Fruit fly (Drosophila melanogaster) whole organism, embryonic: ENCODE measurements around the gene msps.

Experiments
- Adf1 ChIP-seq: fragments of 200-800 bp; sonication (Bioruptor generic); IDR thresholded peaks from 2 replicates; pipeline ENCODE4 v1.3.6; 2022; ENCODE audit warnings: missing biosample characterization, missing genetic modification characterization
- Antp ChIP-seq: fragments of 200-800 bp; sonication (Bioruptor generic); optimal IDR thresholded peaks from 3 replicates; lab custom pipeline; 2016; ENCODE audit warnings: missing biosample characterization, missing genetic modification characterization
- Atf3 ChIP-seq: fragments of 200-800 bp; sonication (Bioruptor generic); optimal IDR thresholded peaks from 3 replicates; lab custom pipeline; 2016; ENCODE audit warnings: missing biosample characterization, missing genetic modification characterization
- CG10321 ChIP-seq: fragments of 200-800 bp; sonication (Bioruptor generic); IDR thresholded peaks from 2 replicates; pipeline ENCODE4 v1.3.6; 2022; ENCODE audit warnings: missing biosample characterization, missing genetic modification characterization
- CG11085 ChIP-seq: fragments of 200-800 bp; sonication (Bioruptor generic); IDR thresholded peaks from 2 replicates; pipeline ENCODE4 v1.3.6; 2022; ENCODE audit warnings: missing biosample characterization, missing genetic modification characterization
- CG1233 ChIP-seq: fragments of 200-800 bp; sonication (Bioruptor generic); optimal IDR thresholded peaks from 4 replicates; lab custom pipeline; 2018; ENCODE audit warnings: missing biosample characterization, mild to moderate bottlenecking, missing genetic modification characterization
- CG12769 ChIP-seq: fragments of 200-800 bp; sonication (Bioruptor generic); optimal IDR thresholded peaks from 2 replicates; lab custom pipeline; 2019; ENCODE audit warnings: missing biosample characterization, mild to moderate bottlenecking, missing genetic modification characterization, moderate library complexity
- CG13424 ChIP-seq: fragments of 200-800 bp; sonication (Bioruptor generic); optimal IDR thresholded peaks from 2 replicates; lab custom pipeline; 2019; ENCODE audit warnings: missing biosample characterization, mild to moderate bottlenecking, missing genetic modification characterization, moderate library complexity
- CG13894 ChIP-seq: fragments of 200-800 bp; sonication (Bioruptor generic); optimal IDR thresholded peaks from 3 replicates; lab custom pipeline; 2018; ENCODE audit warnings: missing biosample characterization, mild to moderate bottlenecking, missing genetic modification characterization, moderate library complexity
- CG14667 ChIP-seq: fragments of 200-800 bp; sonication (Bioruptor generic); IDR thresholded peaks from 2 replicates; pipeline ENCODE4 v1.3.6; 2022; ENCODE audit warnings: missing biosample characterization, missing genetic modification characterization
- CG1647 ChIP-seq: fragments of 200-800 bp; sonication (Bioruptor generic); optimal IDR thresholded peaks from 3 replicates; lab custom pipeline; 2016; ENCODE audit warnings: missing biosample characterization, missing genetic modification characterization
- CG18011 ChIP-seq: fragments of 200-800 bp; sonication (Bioruptor generic); optimal IDR thresholded peaks from 2 replicates; lab custom pipeline; 2017; ENCODE audit warnings: missing biosample characterization, missing genetic modification characterization, mild to moderate bottlenecking, moderate library complexity, missing genotype
- CG1832 ChIP-seq: fragments of 200-800 bp; sonication (Bioruptor generic); optimal IDR thresholded peaks from 2 replicates; lab custom pipeline; 2017; ENCODE audit warnings: missing biosample characterization, mild to moderate bottlenecking, missing genetic modification characterization, inconsistent platforms
- CG2120 ChIP-seq: fragments of 200-800 bp; sonication (Bioruptor generic); optimal IDR thresholded peaks from 3 replicates; lab custom pipeline; 2016; ENCODE audit warnings: missing biosample characterization, missing genetic modification characterization
- CG2889 ChIP-seq: fragments of 200-800 bp; sonication (Bioruptor generic); IDR thresholded peaks from 3 replicates; pipeline ENCODE4 v1.3.6; 2022; ENCODE audit warnings: missing biosample characterization, missing genetic modification characterization
- CG34376 ChIP-seq: fragments of 200-800 bp; sonication (Bioruptor generic); optimal IDR thresholded peaks from 2 replicates; lab custom pipeline; 2018; ENCODE audit warnings: missing biosample characterization, mild to moderate bottlenecking, missing genetic modification characterization
- CG4328 ChIP-seq: fragments of 200-800 bp; sonication (Bioruptor generic); optimal IDR thresholded peaks from 3 replicates; lab custom pipeline; 2017; ENCODE audit warnings: missing biosample characterization, missing genetic modification reagents, missing genetic modification characterization
- CG5180 ChIP-seq: fragments of 200-800 bp; sonication (Bioruptor generic); optimal IDR thresholded peaks from 3 replicates; lab custom pipeline; 2017; ENCODE audit warnings: missing biosample characterization, missing genetic modification characterization, mild to moderate bottlenecking, moderate library complexity, missing genetic modification reagents
- CG6254 ChIP-seq: fragments of 200-800 bp; sonication (Bioruptor generic); optimal IDR thresholded peaks from 3 replicates; lab custom pipeline; 2017; ENCODE audit warnings: mild to moderate bottlenecking, missing biosample characterization, missing genetic modification reagents, missing genetic modification characterization
- CG8281 ChIP-seq: fragments of 200-800 bp; sonication (Bioruptor generic); optimal IDR thresholded peaks from 2 replicates; lab custom pipeline; 2018; ENCODE audit warnings: missing biosample characterization, mild to moderate bottlenecking, missing genetic modification characterization, moderate library complexity
- CG9437 ChIP-seq: fragments of 200-800 bp; sonication (Bioruptor generic); optimal IDR thresholded peaks from 2 replicates; lab custom pipeline; 2018; ENCODE audit warnings: missing biosample characterization, mild to moderate bottlenecking, missing genetic modification characterization
- Camta ChIP-seq: fragments of 200-800 bp; sonication (Bioruptor generic); optimal IDR thresholded peaks from 2 replicates; lab custom pipeline; 2016; ENCODE audit warnings: missing biosample characterization, missing genetic modification characterization
- CkIIα-i1 ChIP-seq: fragments of 200-800 bp; sonication (Bioruptor generic); IDR thresholded peaks from 2 replicates; pipeline ENCODE4 v1.3.6; 2022; ENCODE audit warnings: missing biosample characterization, missing genetic modification characterization
- Dll ChIP-seq: fragments of 200-800 bp; sonication (Bioruptor generic); IDR thresholded peaks from 4 replicates; pipeline ENCODE4 v1.3.6; 2022; ENCODE audit warnings: missing biosample characterization, missing genetic modification characterization; ENCODE audit not compliant: partially characterized antibody
- Doc3 ChIP-seq: fragments of 200-800 bp; sonication (Bioruptor generic); IDR thresholded peaks from 3 replicates; pipeline ENCODE4 v1.3.6; 2022; ENCODE audit warnings: missing biosample characterization, missing genetic modification characterization; ENCODE audit not compliant: partially characterized antibody
- Max ChIP-seq: fragments of 200-800 bp; sonication (Bioruptor generic); optimal IDR thresholded peaks from 2 replicates; lab custom pipeline; 2016; ENCODE audit warnings: missing biosample characterization, mild to moderate bottlenecking, missing genetic modification characterization
- Nf-YB ChIP-seq: fragments of 200-800 bp; sonication (Bioruptor generic); optimal IDR thresholded peaks from 3 replicates; lab custom pipeline; 2019; ENCODE audit warnings: missing biosample characterization, mild to moderate bottlenecking, missing genetic modification characterization, moderate library complexity
- Nf-YC ChIP-seq: fragments of 200-800 bp; optimal IDR thresholded peaks from 3 replicates; lab custom pipeline; 2019; ENCODE audit warnings: missing biosample characterization, mild to moderate bottlenecking, missing genetic modification characterization, moderate library complexity
- Sox102F ChIP-seq: fragments of 200-800 bp; sonication (Bioruptor generic); optimal IDR thresholded peaks from 2 replicates; lab custom pipeline; 2018; ENCODE audit warnings: missing biosample characterization, mild to moderate bottlenecking, missing genetic modification characterization, moderate library complexity
- Tbp ChIP-seq: fragments of >200 bp; optimal IDR thresholded peaks from 2 replicates; lab custom pipeline; 2018; ENCODE audit warnings: missing biosample characterization, missing genetic modification characterization
- Usf ChIP-seq: fragments of 200-800 bp; sonication (Bioruptor generic); optimal IDR thresholded peaks from 2 replicates; lab custom pipeline; 2017; ENCODE audit warnings: missing genotype, missing biosample characterization, missing genetic modification characterization
- YL-1 ChIP-seq: fragments of 200-800 bp; sonication (Bioruptor generic); optimal IDR thresholded peaks from 3 replicates; lab custom pipeline; 2017; ENCODE audit warnings: missing biosample characterization, mild to moderate bottlenecking, missing genetic modification characterization
- ap ChIP-seq: fragments of 200-800 bp; sonication (Bioruptor generic); IDR thresholded peaks from 2 replicates; pipeline ENCODE4 v1.3.6; 2022; ENCODE audit warnings: missing biosample characterization, missing genetic modification characterization
- ato ChIP-seq: fragments of 200-800 bp; sonication (Bioruptor generic); IDR thresholded peaks from 2 replicates; pipeline ENCODE4 v1.3.6; 2022; ENCODE audit warnings: missing biosample characterization, missing genetic modification characterization; ENCODE audit not compliant: partially characterized antibody
- br ChIP-seq: fragments of >200 bp; optimal IDR thresholded peaks from 2 replicates; lab custom pipeline; 2017
- esg ChIP-seq: fragments of 200-800 bp; sonication (Bioruptor generic); conservative IDR thresholded peaks from 2 replicates; pipeline ENCODE4 v1.3.6; 2022; ENCODE audit warnings: missing biosample characterization, missing genetic modification characterization
- gsb ChIP-seq: fragments of 200-800 bp; sonication (Bioruptor generic); IDR thresholded peaks from 2 replicates; pipeline ENCODE4 v1.3.6; 2022; ENCODE audit warnings: missing biosample characterization, missing genetic modification characterization
- hb ChIP-seq: fragments of 200-800 bp; sonication (Bioruptor generic); IDR thresholded peaks from 3 replicates; pipeline ENCODE4 v1.3.6; 2022; ENCODE audit warnings: missing biosample characterization, missing genetic modification characterization; ENCODE audit not compliant: partially characterized antibody
- hkb ChIP-seq, 2 experiments: fragments of 200-800 bp in 1 of 2; fragments of >200 bp in 1 of 2; sonication (Bioruptor generic) in 1 of 2; IDR thresholded peaks in 1 of 2; optimal IDR thresholded peaks in 1 of 2; 2 replicates each; pipeline versions ENCODE4 v1.3.6 to Lab custom; 2017 to 2022; ENCODE audit warnings: missing biosample characterization in 1 of 2, missing genetic modification characterization in 1 of 2
- lola ChIP-seq, 3 experiments: fragments of >200 bp in 2 of 3; fragments of 200-800 bp in 1 of 3; sonication (Bioruptor generic) in 1 of 3; optimal IDR thresholded peaks; 2 replicates each; lab custom pipeline; 2017 to 2019; ENCODE audit warnings: missing biosample characterization in 3 of 3, missing genetic modification characterization in 3 of 3, mild to moderate bottlenecking in 1 of 3, moderate library complexity in 1 of 3
- lov ChIP-seq, 2 experiments: fragments of 200-800 bp in 1 of 2; fragments of >200 bp in 1 of 2; sonication (Bioruptor generic) in 1 of 2; IDR thresholded peaks in 1 of 2; optimal IDR thresholded peaks in 1 of 2; 2 replicates in 1 of 2; 3 replicates in 1 of 2; pipeline versions ENCODE4 v1.3.6 to Lab custom; 2017 to 2022; ENCODE audit warnings: missing biosample characterization in 1 of 2, missing genetic modification characterization in 1 of 2
- mam ChIP-seq: fragments of 200-800 bp; sonication (Bioruptor generic); optimal IDR thresholded peaks from 3 replicates; lab custom pipeline; 2016; ENCODE audit warnings: missing biosample characterization, missing genetic modification characterization
- odd ChIP-seq: fragments of 200-800 bp; sonication (Bioruptor generic); optimal IDR thresholded peaks from 2 replicates; lab custom pipeline; 2017; ENCODE audit warnings: missing biosample characterization, mild to moderate bottlenecking, missing genetic modification characterization
- org-1 ChIP-seq: fragments of 200-800 bp; sonication (Bioruptor generic); optimal IDR thresholded peaks from 2 replicates; lab custom pipeline; 2017; ENCODE audit warnings: missing biosample characterization, missing genetic modification characterization
- peb ChIP-seq: fragments of 200-800 bp; sonication (Bioruptor generic); IDR thresholded peaks from 2 replicates; pipeline ENCODE4 v1.3.6; 2022; ENCODE audit warnings: missing biosample characterization, missing genetic modification characterization
- slp2 ChIP-seq: fragments of 200-800 bp; sonication (Bioruptor generic); optimal IDR thresholded peaks from 2 replicates; lab custom pipeline; 2016; ENCODE audit warnings: missing biosample characterization, missing genetic modification characterization
- stwl ChIP-seq: fragments of 200-800 bp; sonication (Bioruptor generic); optimal IDR thresholded peaks from 3 replicates; lab custom pipeline; 2018; ENCODE audit warnings: missing biosample characterization, mild to moderate bottlenecking, missing genetic modification characterization, moderate library complexity
- wor ChIP-seq: fragments of 200-800 bp; sonication (Bioruptor generic); IDR thresholded peaks from 2 replicates; pipeline ENCODE4 v1.3.6; 2022; ENCODE audit warnings: missing biosample characterization, missing genetic modification characterization

msps gene

DNA sequence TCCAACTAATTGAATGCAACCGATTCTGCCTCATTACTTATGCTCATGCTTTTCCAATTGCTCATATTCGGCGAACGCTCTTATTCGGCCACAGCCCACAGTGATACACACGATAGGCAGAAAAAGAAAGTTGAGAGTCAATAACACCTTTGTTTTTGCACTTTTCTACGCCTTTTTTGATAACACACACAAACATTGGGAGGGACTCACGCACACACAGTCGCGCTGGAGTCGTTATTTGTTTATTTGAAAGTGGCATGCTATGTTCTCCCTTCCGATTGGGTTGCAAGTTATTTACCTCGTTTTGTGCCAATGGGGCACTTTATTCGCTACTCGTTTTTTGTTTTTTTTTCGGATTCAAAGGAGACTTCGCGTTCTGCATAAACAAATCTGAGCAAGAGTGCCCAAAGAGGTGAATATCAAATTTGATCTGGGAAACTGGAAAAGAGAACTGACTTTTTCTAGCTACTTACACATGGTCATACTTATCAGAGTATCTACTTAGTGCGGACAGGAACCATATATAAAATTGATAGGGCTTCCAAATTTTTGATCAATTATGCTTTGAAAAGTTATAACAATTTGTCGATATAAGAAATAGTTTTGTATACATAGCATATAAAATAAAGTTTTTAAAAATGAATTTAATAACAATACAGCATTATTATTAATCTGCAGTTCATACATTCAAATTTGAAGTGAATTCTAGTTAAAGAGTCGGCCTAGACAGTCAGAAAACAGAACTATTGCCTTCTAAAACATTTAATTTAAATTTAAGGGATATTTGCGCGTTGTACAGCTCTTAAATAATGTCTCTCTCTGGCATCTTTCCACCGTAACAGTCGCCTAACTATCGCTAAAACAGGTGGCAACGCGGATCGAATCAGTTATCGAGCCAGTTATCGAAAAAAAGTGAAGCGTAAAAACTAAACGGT lies 48.0 kb downstream of the msps start, which contains the start of the genes Mhcl and Akt (continued):
- TF ChIP-seq CG18011 (GFP tag; lab: Kevin White, UChicago) (no peak), CG5180 (GFP tag; lab: Kevin White, UChicago) (no peak), esg (GFP tag; lab: Robert Waterston, UW) (no peak), Usf (GFP tag; lab: Kevin White, UChicago) (no peak), Nf-YC (tag; lab: Kevin White, UChicago) (no peak), CG13424 (tag; lab: Kevin White, UChicago) (peak; percentile 11), CG1233 (GFP tag; lab: Kevin White, UChicago) (no peak), Dll (GFP tag; lab: Robert Waterston, UW) (peak; percentile 67; the same call in 3 of the 4 replicates), mam (GFP tag; lab: Kevin White, UChicago) (peak; percentile 37), wor (GFP tag; lab: Robert Waterston, UW) (no peak), Nf-YB (no peak), org-1 (GFP tag; lab: Kevin White, UChicago) (no peak), CG11085 (GFP tag; lab: Robert Waterston, UW) (no peak), gsb (GFP tag; lab: Robert Waterston, UW) (no peak), Antp (no peak), Camta (no peak), ap (GFP tag; lab: Robert Waterston, UW) (no peak), Atf3 (GFP tag; lab: Kevin White, UChicago) (no peak), CG4328 (GFP tag; lab: Kevin White, UChicago) (no peak), CkIIα-i1 (no peak), CG2889 (no peak), Doc3 (GFP tag; lab: Robert Waterston, UW) (peak; percentile 24; the same call in 2 of the 3 replicates), CG1647 (GFP tag; lab: Kevin White, UChicago) (no peak), CG9437 (GFP tag; lab: Kevin White, UChicago) (peak; percentile 43), CG14667 (GFP tag; lab: Robert Waterston, UW) (no peak), br (no peak), stwl (tag; lab: Kevin White, UChicago) (peak; percentile 31), CG1832 (GFP tag; lab: Kevin White, UChicago) (no peak), Max (GFP tag; lab: Kevin White, UChicago) (peak; percentile 64), CG2120 (GFP tag; lab: Kevin White, UChicago) (peak; percentile 41), CG10321 (GFP tag; lab: Robert Waterston, UW) (no peak), odd (GFP tag; lab: Kevin White, UChicago) (no peak), CG13894 (tag; lab: Kevin White, UChicago) (peak; percentile 36), CG34376 (GFP tag; lab: Kevin White, UChicago) (no peak), YL-1 (GFP tag; lab: Kevin White, UChicago) (no peak), lola (GFP tag; optimal IDR thresholded peaks at IDR 0.05; lab: Kevin White, UChicago) (no peak), Tbp (GFP tag; lab: Kevin White, UChicago) (no peak), hb (GFP tag; lab: Robert Waterston, UW) (peak; percentile 65; the same call in 1 of the 3 replicates), ato (GFP tag; lab: Robert Waterston, UW) (no peak), hkb (optimal IDR thresholded peaks at IDR 0.05; lab: Kevin White, UChicago) (no peak), hkb (GFP tag; IDR thresholded peaks at IDR 0.05; lab: Robert Waterston, UW) (no peak), CG8281 (no peak), lov (optimal IDR thresholded peaks at IDR 0.05; lab: Kevin White, UChicago) (no peak), lov (GFP tag; IDR thresholded peaks at IDR 0.05; lab: Robert Waterston, UW) (no peak), CG6254 (GFP tag; lab: Kevin White, UChicago) (no peak), slp2 (GFP tag; lab: Kevin White, UChicago) (no peak), Adf1 (GFP tag; lab: Robert Waterston, UW) (no peak), peb (GFP tag; lab: Robert Waterston, UW) (no peak), Sox102F (no peak), CG12769 (tag; lab: Kevin White, UChicago) (no peak)
